Worm (Caenorhabditis elegans): ENCODE data around the gene str-180.
A peak's percentile ranks its signal among the peaks of the same experiment; 100 is the strongest.

The str-180 gene

ce11 chrV:6645810-6646209, 22.8 kb downstream of the str-180 start:
- TF ChIP-seq nhr-25 (tag; optimal IDR thresholded peaks at IDR 0.05) (no peak), ztf-1 (GFP tag; conservative IDR thresholded peaks at IDR 0.05) (no peak), sma-9 (GFP tag; optimal IDR thresholded peaks at IDR 0.05) (peak; percentile 30), sma-9 (tag; optimal IDR thresholded peaks at IDR 0.05) (no peak), crh-2 (tag; optimal IDR thresholded peaks at IDR 0.05) (no peak), nhr-23 (tag; optimal IDR thresholded peaks at IDR 0.05) (no peak)

- no peak for TF ChIP-seq ZK546.5 (tag; optimal IDR thresholded peaks at IDR 0.05)
- no peak for TF ChIP-seq alr-1 (tag; optimal IDR thresholded peaks at IDR 0.05)
- TF ChIP-seq nhr-6 (tag; optimal IDR thresholded peaks at IDR 0.05), result no peak
- no peak for TF ChIP-seq sma-3 (GFP tag; optimal IDR thresholded peaks at IDR 0.05)
- TF ChIP-seq gmeb-1 (tag; optimal IDR thresholded peaks at IDR 0.05), result no peak
- no peak for TF ChIP-seq lsy-2 (tag; optimal IDR thresholded peaks at IDR 0.05)
- TF ChIP-seq crh-2 (tag; optimal IDR thresholded peaks at IDR 0.05), result no peak
- no peak for TF ChIP-seq blmp-1 (tag; optimal IDR thresholded peaks at IDR 0.05; ENCODE audit: insufficient read depth)
- TF ChIP-seq lin-13 (GFP tag; optimal IDR thresholded peaks at IDR 0.05), result no peak
- no peak for TF ChIP-seq nhr-25 (tag; optimal IDR thresholded peaks at IDR 0.05)
- no peak for TF ChIP-seq C34F6.9 (tag; optimal IDR thresholded peaks at IDR 0.05)
- TF ChIP-seq nhr-77 (tag; optimal IDR thresholded peaks at IDR 0.05), result no peak
- no peak for TF ChIP-seq nhr-21 (tag; optimal IDR thresholded peaks at IDR 0.05)
- no peak for TF ChIP-seq sem-4 (tag; optimal IDR thresholded peaks at IDR 0.05)
- no peak for TF ChIP-seq nhr-10 (tag; optimal IDR thresholded peaks at IDR 0.05)
- TF ChIP-seq egl-27 (tag; optimal IDR thresholded peaks at IDR 0.05), result no peak
- no peak for TF ChIP-seq nhr-129 (tag; optimal IDR thresholded peaks at IDR 0.05)
- no peak for TF ChIP-seq fos-1 (tag; optimal IDR thresholded peaks at IDR 0.05)
- no peak for TF ChIP-seq nhr-23 (tag; optimal IDR thresholded peaks at IDR 0.05)
- no peak for TF ChIP-seq mbf-1 (tag; optimal IDR thresholded peaks at IDR 0.05)
Observed at ce11 chrV:6632925-6633324, 35.7 kb downstream of the str-180 start, which contains the start of gene scd-2. TSS of gene scd-2 (plus strand) at chrV:6633225.

ce11 chrV:6631866-6632265, 36.8 kb downstream of the str-180 start:
- no peak for TF ChIP-seq sma-3 (GFP tag; optimal IDR thresholded peaks at IDR 0.05)
- TF ChIP-seq fos-1 (tag; optimal IDR thresholded peaks at IDR 0.05), result no peak
- TF ChIP-seq ztf-4 (tag; optimal IDR thresholded peaks at IDR 0.05), result no peak
- no peak for TF ChIP-seq nhr-25 (tag; optimal IDR thresholded peaks at IDR 0.05)
- no peak for TF ChIP-seq nhr-12 (tag; optimal IDR thresholded peaks at IDR 0.05)
- TF ChIP-seq lsy-2 (tag; optimal IDR thresholded peaks at IDR 0.05), result no peak
- TF ChIP-seq alr-1 (tag; optimal IDR thresholded peaks at IDR 0.05), result no peak
- no peak for TF ChIP-seq nhr-23 (tag; optimal IDR thresholded peaks at IDR 0.05)
- TF ChIP-seq crh-2 (tag; optimal IDR thresholded peaks at IDR 0.05), result no peak
- TF ChIP-seq C34F6.9 (tag; optimal IDR thresholded peaks at IDR 0.05), result no peak
- TF ChIP-seq egl-27 (tag; optimal IDR thresholded peaks at IDR 0.05), result no peak
- no peak for TF ChIP-seq nhr-237 (tag; optimal IDR thresholded peaks at IDR 0.05)
- no peak for TF ChIP-seq Y55F3AM.14 (GFP tag; optimal IDR thresholded peaks at IDR 0.05)
- no peak for TF ChIP-seq ceh-82 (tag; optimal IDR thresholded peaks at IDR 0.05)
- no peak for TF ChIP-seq unc-55 (GFP tag; optimal IDR thresholded peaks at IDR 0.05)
- TF ChIP-seq sma-9 (GFP tag; optimal IDR thresholded peaks at IDR 0.05), result no peak
- TF ChIP-seq sma-9 (tag; optimal IDR thresholded peaks at IDR 0.05), result no peak
- no peak for TF ChIP-seq R02D3.7 (tag; optimal IDR thresholded peaks at IDR 0.05)

- TF ChIP-seq ceh-16 (tag; optimal IDR thresholded peaks at IDR 0.05) (no peak), lin-13 (GFP tag; optimal IDR thresholded peaks at IDR 0.05) (no peak), crh-2 (tag; optimal IDR thresholded peaks at IDR 0.05) (no peak), blmp-1 (tag; optimal IDR thresholded peaks at IDR 0.05; ENCODE audit: insufficient read depth) (no peak), nhr-21 (tag; optimal IDR thresholded peaks at IDR 0.05) (peak; percentile 61), aly-2 (tag; optimal IDR thresholded peaks at IDR 0.05) (no peak), gmeb-1 (tag; optimal IDR thresholded peaks at IDR 0.05) (no peak), sma-9 (GFP tag; optimal IDR thresholded peaks at IDR 0.05) (no peak), sma-9 (tag; optimal IDR thresholded peaks at IDR 0.05) (no peak), elt-3 (tag; optimal IDR thresholded peaks at IDR 0.05) (no peak), C34F6.9 (tag; optimal IDR thresholded peaks at IDR 0.05) (peak; percentile 44), elt-1 (tag; optimal IDR thresholded peaks at IDR 0.05) (no peak), nhr-77 (tag; optimal IDR thresholded peaks at IDR 0.05) (no peak), mab-5 (tag; optimal IDR thresholded peaks at IDR 0.05) (no peak), unc-55 (GFP tag; optimal IDR thresholded peaks at IDR 0.05) (no peak), lsy-2 (tag; optimal IDR thresholded peaks at IDR 0.05) (peak in 1 of 2 experiments; percentile 46), snpc-4 (tag; optimal IDR thresholded peaks at IDR 0.05) (no peak), sem-4 (tag; optimal IDR thresholded peaks at IDR 0.05) (no peak)
Observed at ce11 chrV:6630769-6631168, 37.9 kb downstream of the str-180 start.
